Worm (Caenorhabditis elegans): ENCODE results near the gene nhr-9.

DNA sequence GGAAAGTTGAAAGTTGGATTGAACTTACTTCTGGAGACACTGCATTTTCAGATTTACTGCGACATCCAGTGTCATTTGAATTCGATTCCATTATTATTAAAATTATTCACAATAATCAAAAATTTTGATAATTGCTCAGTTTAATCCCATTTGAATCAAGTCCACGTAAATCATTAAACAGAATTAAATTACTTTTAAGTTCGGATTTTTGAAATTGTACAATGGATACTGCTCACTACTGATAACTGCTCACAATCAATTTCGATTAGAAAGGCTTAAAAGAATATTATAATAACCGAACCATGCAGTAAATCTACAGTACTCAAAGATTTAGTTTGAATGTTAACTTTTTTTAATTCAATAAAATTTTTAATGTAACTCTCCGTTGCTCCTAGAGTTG lies 31.1 kb upstream of the nhr-9 start, which contains the start of gene R01H2.4:
- no peak for TF ChIP-seq lin-13 (GFP tag; optimal IDR thresholded peaks at IDR 0.05)
- no peak for TF ChIP-seq unc-62 (GFP tag; optimal IDR thresholded peaks at IDR 0.05)
- no peak for TF ChIP-seq fos-1 (tag; optimal IDR thresholded peaks at IDR 0.05)
- no peak for TF ChIP-seq skn-1 (tag; optimal IDR thresholded peaks at IDR 0.05)
- no peak for TF ChIP-seq R02D3.7 (tag; optimal IDR thresholded peaks at IDR 0.05)
